Fruit fly (Drosophila melanogaster): ENCODE measurements around the gene CG15336.

CG15336 gene

dm6 chrX:8195449-8196156 is 47.9 kb downstream of the CG15336 start:
- no peak for TF ChIP-seq insv (optimal IDR thresholded peaks at IDR 0.05)
- TF ChIP-seq h (optimal IDR thresholded peaks at IDR 0.05), result no peak
- no peak for TF ChIP-seq psq (optimal IDR thresholded peaks at IDR 0.05)
- TF ChIP-seq Myc (optimal IDR thresholded peaks at IDR 0.05), result no peak
- TF ChIP-seq ttk (optimal IDR thresholded peaks at IDR 0.05), result no peak
- TF ChIP-seq Sin3A (optimal IDR thresholded peaks at IDR 0.05), result no peak

DNA sequence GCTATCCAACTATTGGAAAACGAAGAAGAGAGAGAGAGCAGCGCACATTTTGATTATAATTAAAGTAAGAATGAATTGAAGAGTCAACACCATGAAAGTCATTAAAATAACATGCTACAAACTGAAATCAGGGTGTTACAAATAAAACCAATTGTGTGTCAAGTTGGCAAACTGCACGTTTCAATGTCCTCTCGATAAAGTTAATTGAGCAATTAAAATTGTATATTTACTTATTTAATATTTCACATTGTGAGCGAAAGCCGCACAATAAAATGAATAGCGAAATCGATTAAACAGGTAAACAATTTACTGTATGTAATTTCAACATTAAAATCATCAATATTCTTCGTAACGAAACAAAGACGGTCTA is 48.4 kb downstream of the CG15336 start:
- TF ChIP-seq psq (optimal IDR thresholded peaks at IDR 0.05) (no peak), ttk (optimal IDR thresholded peaks at IDR 0.05) (no peak), insv (optimal IDR thresholded peaks at IDR 0.05) (no peak), h (optimal IDR thresholded peaks at IDR 0.05) (no peak), Myc (optimal IDR thresholded peaks at IDR 0.05) (no peak), Sin3A (optimal IDR thresholded peaks at IDR 0.05) (no peak)

dm6 chrX:8196598-8197228 is 49.0 kb downstream of the CG15336 start:
- TF ChIP-seq insv (optimal IDR thresholded peaks at IDR 0.05), result no peak
- no peak for TF ChIP-seq Myc (optimal IDR thresholded peaks at IDR 0.05)
- no peak for TF ChIP-seq psq (optimal IDR thresholded peaks at IDR 0.05)
- TF ChIP-seq Sin3A (optimal IDR thresholded peaks at IDR 0.05), result no peak
- no peak for TF ChIP-seq h (optimal IDR thresholded peaks at IDR 0.05)
- no peak for TF ChIP-seq ttk (optimal IDR thresholded peaks at IDR 0.05)
